Worm (Caenorhabditis elegans) whole organism, early embryonic: Measurements from ENCODE around the gene srg-57.

Experiments
- flt-1 ChIP-seq: fragments of 200-800 bp; sonication (Bioruptor generic); IDR thresholded peaks from 2 replicates; pipeline ENCODE4 v1.3.6; 2022; ENCODE audit warnings: missing genetic modification characterization, missing compliant biosample characterization
- tra-4 ChIP-seq: sonication (generic microtip); optimal IDR thresholded peaks from 2 replicates; lab custom pipeline; 2017; ENCODE audit warnings: missing genetic modification characterization, missing compliant biosample characterization

ce11 chrV:2739607-2740006, 5.3 kb upstream of the srg-57 start:
- no peak for TF ChIP-seq tra-4 (tag; lab: Kevin White, UChicago)
- TF ChIP-seq flt-1 (GFP tag; lab: Robert Waterston, UW), result no peak
